Worm (Caenorhabditis elegans): Measurements from ENCODE around the gene F29C12.6.

DNA sequence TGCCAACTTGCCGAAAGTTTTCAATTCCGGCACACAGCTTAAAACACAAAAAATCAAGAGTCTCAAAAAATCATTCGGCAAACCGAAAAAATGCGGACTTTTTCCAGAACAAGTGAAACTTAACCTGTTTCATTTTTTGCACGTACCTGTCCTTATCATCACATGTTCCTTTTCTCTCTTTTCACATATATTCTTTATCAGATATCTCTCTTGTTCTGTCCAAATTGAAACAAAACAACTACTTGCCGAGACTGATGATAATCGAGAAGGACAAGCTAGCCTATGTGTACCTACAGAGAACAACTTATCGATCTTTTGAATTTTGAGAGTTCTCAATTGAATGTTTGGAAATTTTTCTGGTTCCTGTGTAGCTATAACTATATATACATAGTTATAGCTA lies 20.3 kb downstream of the F29C12.6 start:
- no peak for TF ChIP-seq dao-5 (tag; optimal IDR thresholded peaks at IDR 0.05)
- TF ChIP-seq W03F9.2 (tag; optimal IDR thresholded peaks at IDR 0.05): no peak
